Worm (Caenorhabditis elegans) whole organism, dauer: ENCODE results near the gene C10A4.7.

Source experiments
- unc-62 ChIP-seq: sonication (generic microtip); optimal IDR thresholded peaks from 2 replicates; lab custom pipeline; 2017; ENCODE audit warnings: missing biosample characterization, missing genetic modification reagents, missing genetic modification characterization

Gene C10A4.7

ce11 chrX:7424813-7425212, 9.5 kb upstream of the C10A4.7 start, which contains the start of gene mnm-2:
mnm-2 (minus strand) TSS chrX:7424913.
- no peak for TF ChIP-seq unc-62 (GFP tag; lab: Kevin White, UChicago)

- no peak for TF ChIP-seq unc-62 (GFP tag; lab: Kevin White, UChicago)
These were observed 5.3 kb upstream of the C10A4.7 start, which contains the start of gene C10A4.9 for ce11 chrX:7420571-7420970. C10A4.9 (plus strand) TSS chrX:7420871.

ce11 chrX:7416082-7416481, 762 bp upstream of the C10A4.7 start, which contains the start of gene C10A4.1:
C10A4.1 (plus strand) TSS chrX:7416382.
- TF ChIP-seq unc-62 (GFP tag; lab: Kevin White, UChicago) = no peak

ce11 chrX:7409935-7410334, 5.4 kb downstream of the C10A4.7 start, which contains the start of gene C10A4.2:
C10A4.2 (plus strand) TSS chrX:7410235.
- TF ChIP-seq unc-62 (GFP tag; lab: Kevin White, UChicago) = no peak

ce11 chrX:7409030-7409429, 6.3 kb downstream of the C10A4.7 start:
- TF ChIP-seq unc-62 (GFP tag; lab: Kevin White, UChicago) = no peak

ce11 chrX:7407749-7408148, 7.6 kb downstream of the C10A4.7 start:
- no peak for TF ChIP-seq unc-62 (GFP tag; lab: Kevin White, UChicago)

ce11 chrX:7405393-7405792, 9.9 kb downstream of the C10A4.7 start, which contains the start of gene C10A4.3:
C10A4.3 (plus strand) TSS chrX:7405693.
- no peak for TF ChIP-seq unc-62 (GFP tag; lab: Kevin White, UChicago)

ce11 chrX:7404551-7404950, 10.8 kb downstream of the C10A4.7 start:
- no peak for TF ChIP-seq unc-62 (GFP tag; lab: Kevin White, UChicago)

- TF ChIP-seq unc-62 (GFP tag; lab: Kevin White, UChicago) = no peak
These were observed 14.5 kb downstream of the C10A4.7 start, which contains the start of gene C10A4.4 for ce11 chrX:7400788-7401187. C10A4.4 (plus strand) TSS chrX:7401088.

- no peak for TF ChIP-seq unc-62 (GFP tag; lab: Kevin White, UChicago)
These were observed 16.7 kb downstream of the C10A4.7 start, which contains the start of gene C10A4.10 for ce11 chrX:7398584-7398983. C10A4.10 (plus strand) TSS chrX:7398884.

ce11 chrX:7397935-7398334, 17.4 kb downstream of the C10A4.7 start, which contains the start of gene C10A4.13:
C10A4.13 (minus strand) TSS chrX:7398035.
- TF ChIP-seq unc-62 (GFP tag; lab: Kevin White, UChicago) = no peak

- TF ChIP-seq unc-62 (GFP tag; lab: Kevin White, UChicago) = no peak
These were observed 22.2 kb downstream of the C10A4.7 start, which contains the start of gene gad-2 for ce11 chrX:7393167-7393566. gad-2 (plus strand) TSS chrX:7393467.

ce11 chrX:7390270-7390669, 25.1 kb downstream of the C10A4.7 start, which contains the start of gene C10A4.6:
C10A4.6 (plus strand) TSS chrX:7390570.
- TF ChIP-seq unc-62 (GFP tag; lab: Kevin White, UChicago) = no peak

- no peak for TF ChIP-seq unc-62 (GFP tag; lab: Kevin White, UChicago)
These were observed 36.7 kb downstream of the C10A4.7 start for ce11 chrX:7378608-7379007.

- TF ChIP-seq unc-62 (GFP tag; lab: Kevin White, UChicago) = no peak
These were observed 38.4 kb downstream of the C10A4.7 start, which contains the start of gene npr-8 for ce11 chrX:7376941-7377340. npr-8 (plus strand) TSS chrX:7377302.

ce11 chrX:7371945-7372344, 43.4 kb downstream of the C10A4.7 start:
- TF ChIP-seq unc-62 (GFP tag; lab: Kevin White, UChicago) = no peak

ce11 chrX:7369770-7370169, 45.5 kb downstream of the C10A4.7 start:
- TF ChIP-seq unc-62 (GFP tag; lab: Kevin White, UChicago) = no peak
